Fruit fly (Drosophila melanogaster): ENCODE measurements around the gene RpS5a.

The RpS5a gene

DNA sequence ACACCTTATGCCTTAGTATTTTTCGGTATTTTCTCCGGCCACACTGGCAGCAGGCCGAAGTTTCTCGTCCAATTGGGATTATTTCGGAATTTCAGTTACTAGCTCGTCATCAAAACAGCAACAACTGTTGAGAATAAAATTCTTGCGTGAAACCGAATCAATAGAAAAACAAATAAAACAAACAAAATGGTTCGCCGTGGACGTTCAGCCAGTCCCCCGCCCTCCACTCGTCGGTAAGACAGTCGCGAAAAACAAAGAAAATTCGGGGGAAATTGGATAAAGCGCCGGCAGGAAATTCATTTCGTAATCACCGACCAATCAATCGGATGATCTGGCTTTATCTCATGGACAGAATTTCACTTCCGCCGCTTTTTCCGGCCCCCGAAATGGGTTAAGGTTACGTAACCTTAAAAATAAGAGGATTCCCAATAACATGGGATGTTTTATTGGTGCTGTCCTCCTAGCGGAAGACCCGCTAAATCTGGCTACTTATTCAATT is 936 bp upstream of the RpS5a start, which contains the start of gene Chchd2 (continued):
- TF ChIP-seq hkb (optimal IDR thresholded peaks at IDR 0.05): no peak
- peak; percentile 45; the same call in 1 of the 2 replicates for TF ChIP-seq hkb (GFP tag; IDR thresholded peaks at IDR 0.05)
- peak; percentile 60 for TF ChIP-seq sd (tag; optimal IDR thresholded peaks at IDR 0.05)
- peak in 1 of 2 experiments; percentile 70 for TF ChIP-seq Eip74EF (GFP tag; optimal IDR thresholded peaks at IDR 0.05)
- no peak for TF ChIP-seq Meics (GFP tag; optimal IDR thresholded peaks at IDR 0.05)
- TF ChIP-seq CG6791 (GFP tag; IDR thresholded peaks at IDR 0.05; ENCODE audit: partially characterized antibody): peak; percentile 61; the same call in 1 of the 3 replicates
- TF ChIP-seq cas (GFP tag; IDR thresholded peaks at IDR 0.05): no peak

DNA sequence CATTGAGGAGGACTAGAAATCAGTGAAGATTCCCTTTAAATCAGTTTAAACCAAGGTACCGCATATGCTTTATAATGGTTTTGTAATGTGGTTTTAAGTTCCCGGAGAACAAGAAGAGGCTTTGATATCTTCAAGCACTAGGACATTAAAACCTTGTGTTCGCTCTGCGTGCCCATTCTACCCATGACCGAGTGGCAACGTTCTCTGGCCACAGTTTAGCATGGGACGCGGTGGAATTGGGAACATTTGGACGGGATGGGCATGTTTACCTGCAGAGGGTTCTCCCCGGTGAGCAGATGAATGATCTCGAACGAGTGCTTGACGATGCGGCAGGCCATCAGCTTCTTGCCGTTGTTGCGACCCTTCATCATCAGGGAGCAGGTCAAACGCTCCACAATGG is 1.5 kb downstream of the RpS5a start:
- TF ChIP-seq sens (GFP tag) (peak; percentile 57), Vsx1 (GFP tag; optimal IDR thresholded peaks at IDR 0.05) (no peak)

DNA sequence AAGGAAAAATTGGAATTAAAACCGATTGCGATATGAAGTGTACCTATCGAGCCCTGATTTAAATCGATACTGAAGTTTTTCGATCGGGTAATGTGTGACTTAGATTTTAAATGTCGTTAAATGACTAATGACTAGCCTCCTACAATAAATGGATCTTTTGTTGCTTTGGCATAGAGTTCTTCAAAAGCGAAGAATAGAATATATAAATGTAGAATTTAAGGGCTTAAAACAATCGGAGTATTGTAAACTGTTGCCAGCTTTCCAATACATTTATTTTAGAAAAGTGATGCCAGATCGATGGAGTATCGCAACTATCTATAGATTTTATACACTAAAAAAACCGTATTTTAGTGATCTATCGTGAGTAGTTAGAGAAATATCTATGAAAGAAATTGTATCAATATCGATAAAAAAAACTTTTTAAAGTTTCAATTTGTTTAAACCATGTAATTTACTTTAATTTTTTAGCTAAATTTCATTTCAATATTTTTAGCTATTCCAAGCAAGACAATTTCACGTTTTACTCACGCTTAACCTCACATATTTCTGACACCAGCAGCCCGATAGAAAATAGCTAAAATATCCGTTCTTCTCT is 5.0 kb downstream of the RpS5a start, which contains the start of the genes mei-217 and mei-218:
Gene mei-217 (minus strand): TSS at position 51 of the 595 bp plus-strand sequence.
Gene mei-218 (minus strand): TSS at position 51 of the 595 bp plus-strand sequence.
- TF ChIP-seq Atf-2 (GFP tag; optimal IDR thresholded peaks at IDR 0.05) (no peak), Ets97D (GFP tag; optimal IDR thresholded peaks at IDR 0.05) (peak; percentile 42), Fer1 (GFP tag; optimal IDR thresholded peaks at IDR 0.05) (no peak), tgo (GFP tag; IDR thresholded peaks at IDR 0.05) (peak; percentile 27; the same call in 1 of the 3 replicates), Sox100B (GFP tag; optimal IDR thresholded peaks at IDR 0.05) (no peak), Mad (GFP tag; optimal IDR thresholded peaks at IDR 0.05) (no peak), CG42726 (GFP tag; IDR thresholded peaks at IDR 0.05; ENCODE audit: partially characterized antibody) (no peak), CG3163 (GFP tag; optimal IDR thresholded peaks at IDR 0.05) (no peak), CG17186 (GFP tag; optimal IDR thresholded peaks at IDR 0.05) (no peak), lbe (GFP tag; optimal IDR thresholded peaks at IDR 0.05) (no peak), zf30C (GFP tag; optimal IDR thresholded peaks at IDR 0.05) (no peak), Dfd (GFP tag; optimal IDR thresholded peaks at IDR 0.05) (no peak), CG8924 (tag; optimal IDR thresholded peaks at IDR 0.05) (no peak), btn (GFP tag; optimal IDR thresholded peaks at IDR 0.05) (no peak), row (GFP tag; IDR thresholded peaks at IDR 0.05) (peak; percentile 82), CG1602 (GFP tag; optimal IDR thresholded peaks at IDR 0.05) (no peak), CG15479 (GFP tag; optimal IDR thresholded peaks at IDR 0.05) (no peak), CG11723 (GFP tag; optimal IDR thresholded peaks at IDR 0.05) (no peak), slbo (GFP tag; IDR thresholded peaks at IDR 0.05) (peak; percentile 61), ab (GFP tag; optimal IDR thresholded peaks at IDR 0.05) (no peak), Optix (GFP tag; IDR thresholded peaks at IDR 0.05) (no peak), CG6272 (GFP tag; IDR thresholded peaks at IDR 0.05) (no peak), stc (GFP tag; IDR thresholded peaks at IDR 0.05) (no peak), hb (GFP tag; IDR thresholded peaks at IDR 0.05; ENCODE audit: partially characterized antibody) (peak; percentile 56; the same call in 1 of the 3 replicates), Trl (optimal IDR thresholded peaks at IDR 0.05) (no peak), Trl (GFP tag; optimal IDR thresholded peaks at IDR 0.05) (no peak), Doc2 (GFP tag; IDR thresholded peaks at IDR 0.05) (no peak), CG11696 (GFP tag; IDR thresholded peaks at IDR 0.05) (no peak), lmd (GFP tag; IDR thresholded peaks at IDR 0.05) (peak; percentile 26; the same call in 1 of the 2 replicates), CG10462 (GFP tag; optimal IDR thresholded peaks at IDR 0.05) (no peak), usp (GFP tag; optimal IDR thresholded peaks at IDR 0.05) (no peak), seq (GFP tag; IDR thresholded peaks at IDR 0.05) (no peak), Lhr (GFP tag; optimal IDR thresholded peaks at IDR 0.05) (no peak), Adf1 (GFP tag; IDR thresholded peaks at IDR 0.05) (no peak), Dip3 (GFP tag; optimal IDR thresholded peaks at IDR 0.05) (no peak), dpn (GFP tag; optimal IDR thresholded peaks at IDR 0.05) (no peak), CG31365 (tag; optimal IDR thresholded peaks at IDR 0.05) (no peak), CG9932 (GFP tag; IDR thresholded peaks at IDR 0.05) (no peak; the same call in 1 of the 2 replicates), sug (tag; optimal IDR thresholded peaks at IDR 0.05) (peak; percentile 34)

Measured in whole organism, embryonic.